Worm (Caenorhabditis elegans) whole organism, L4 larva: ENCODE data around the gene F28G4.4.
A peak's percentile ranks its signal among the peaks of the same experiment; 100 is the strongest.

Experiments used
- F37D6.2 ChIP-seq: sonication (generic microtip); optimal IDR thresholded peaks from 2 replicates; lab custom pipeline; 2016; ENCODE audit warnings: mild to moderate bottlenecking, missing genetic modification characterization, missing compliant biosample characterization
- R02D3.7 ChIP-seq: fragments of 150-350 bp; sonication (generic microtip); optimal IDR thresholded peaks from 3 replicates; lab custom pipeline; 2014; ENCODE audit warnings: missing biosample characterization, missing genetic modification characterization
- Y5F2A.4 ChIP-seq: fragments of 200-800 bp; sonication (Bioruptor generic); optimal IDR thresholded peaks from 2 replicates; lab custom pipeline; 2018; ENCODE audit warnings: mild to moderate bottlenecking, missing genetic modification characterization, missing compliant biosample characterization
- arid-1 ChIP-seq: fragments of 200-800 bp; sonication (Bioruptor generic); conservative IDR thresholded peaks from 2 replicates; pipeline ENCODE4 v1.3.6; 2022; ENCODE audit warnings: missing genetic modification reagents, missing genetic modification characterization, missing compliant biosample characterization
- ces-1 ChIP-seq: fragments of 150-350 bp; sonication (generic microtip); optimal IDR thresholded peaks from 4 replicates; lab custom pipeline; 2014; ENCODE audit warnings: missing biosample characterization, missing genetic modification reagents, missing genetic modification characterization
- ctbp-1 ChIP-seq: fragments of 200-800 bp; sonication (Bioruptor generic); IDR thresholded peaks from 2 replicates; pipeline ENCODE4 v1.3.6; 2022; ENCODE audit warnings: missing genetic modification reagents, missing genetic modification characterization, missing compliant biosample characterization
- daf-16 ChIP-seq, 3 experiments: sonication (generic microtip); optimal IDR thresholded peaks; 2 replicates each; lab custom pipeline; 2016 to 2017; ENCODE audit warnings: missing genetic modification characterization in 3 of 3, missing genetic modification reagents in 3 of 3, mild to moderate bottlenecking in 2 of 3, missing compliant biosample characterization in 2 of 3, missing biosample characterization in 1 of 3, moderate library complexity in 1 of 3
- daf-8 ChIP-seq: fragments of 200-800 bp; sonication (Bioruptor generic); IDR thresholded peaks from 2 replicates; pipeline ENCODE4 v1.3.6; 2022; ENCODE audit warnings: missing genetic modification characterization, missing compliant biosample characterization
- dmd-8 ChIP-seq: fragments of 200-800 bp; sonication (Bioruptor generic); IDR thresholded peaks from 2 replicates; pipeline ENCODE4 v1.3.6; 2022; ENCODE audit warnings: missing genetic modification characterization, missing compliant biosample characterization
- duxl-1 ChIP-seq: sonication (generic microtip); optimal IDR thresholded peaks from 2 replicates; lab custom pipeline; 2016; ENCODE audit warnings: mild to moderate bottlenecking, missing genetic modification characterization, moderate library complexity, missing compliant biosample characterization; ENCODE audit not compliant: poor library complexity
- dve-1 ChIP-seq: sonication (generic microtip); optimal IDR thresholded peaks from 2 replicates; lab custom pipeline; 2017; ENCODE audit warnings: antibody characterized with exemption, mild to moderate bottlenecking, missing genetic modification characterization, missing compliant biosample characterization; ENCODE audit not compliant: insufficient read depth
- gei-8 ChIP-seq: fragments of 200-800 bp; sonication (Bioruptor generic); optimal IDR thresholded peaks from 2 replicates; lab custom pipeline; 2018; ENCODE audit warnings: mild to moderate bottlenecking, missing genetic modification characterization, missing compliant biosample characterization
- hlh-11 ChIP-seq: fragments of 200-800 bp; sonication (Bioruptor generic); optimal IDR thresholded peaks from 2 replicates; lab custom pipeline; 2018; ENCODE audit warnings: mild to moderate bottlenecking, missing genetic modification characterization, missing compliant biosample characterization
- hlh-30 ChIP-seq: sonication (generic microtip); optimal IDR thresholded peaks from 2 replicates; lab custom pipeline; 2017; ENCODE audit warnings: antibody characterized with exemption, mild to moderate bottlenecking, missing genetic modification characterization, missing compliant biosample characterization; ENCODE audit not compliant: insufficient read depth
- hmg-1.1 ChIP-seq: fragments of 200-800 bp; sonication (Bioruptor generic); IDR thresholded peaks from 2 replicates; pipeline ENCODE4 v1.3.6; 2022; ENCODE audit warnings: missing genetic modification reagents, missing genetic modification characterization, missing compliant biosample characterization
- jun-1 ChIP-seq: fragments of 150-350 bp; optimal IDR thresholded peaks from 2 replicates; lab custom pipeline; 2014; ENCODE audit warnings: missing biosample characterization, missing genetic modification reagents, missing genetic modification characterization
- madf-5 ChIP-seq, 2 experiments: fragments of 200-800 bp; sonication (Bioruptor generic); IDR thresholded peaks; 2 replicates each; pipeline ENCODE4 v1.3.6; 2022; ENCODE audit warnings: missing compliant biosample characterization in 2 of 2, missing genetic modification characterization in 2 of 2
- madf-9 ChIP-seq: fragments of 200-800 bp; sonication (Bioruptor generic); conservative IDR thresholded peaks from 2 replicates; pipeline ENCODE4 v1.3.6; 2022; ENCODE audit warnings: missing genetic modification reagents, missing genetic modification characterization, missing compliant biosample characterization
- mdt-29 ChIP-seq: fragments of 200-800 bp; sonication (Bioruptor generic); IDR thresholded peaks from 2 replicates; pipeline ENCODE4 v1.3.6; 2022; ENCODE audit warnings: missing genetic modification reagents, missing genetic modification characterization, missing compliant biosample characterization
- mxl-2 ChIP-seq: fragments of 200-800 bp; sonication (Bioruptor generic); conservative IDR thresholded peaks from 2 replicates; pipeline ENCODE4 v1.3.6; 2022; ENCODE audit warnings: missing genetic modification reagents, missing genetic modification characterization, missing compliant biosample characterization
- nhr-102 ChIP-seq: sonication (generic microtip); optimal IDR thresholded peaks from 2 replicates; lab custom pipeline; 2016; ENCODE audit warnings: mild to moderate bottlenecking, missing genetic modification characterization, moderate library complexity, missing compliant biosample characterization
- nhr-11 ChIP-seq: fragments of 150-350 bp; optimal IDR thresholded peaks from 2 replicates; lab custom pipeline; 2014; ENCODE audit warnings: missing biosample characterization, missing genetic modification characterization
- nhr-111 ChIP-seq: fragments of 200-800 bp; sonication (Bioruptor generic); optimal IDR thresholded peaks from 2 replicates; lab custom pipeline; 2018; ENCODE audit warnings: mild to moderate bottlenecking, missing genetic modification characterization, missing compliant biosample characterization
- nhr-237 ChIP-seq: sonication (generic microtip); optimal IDR thresholded peaks from 2 replicates; lab custom pipeline; 2017; ENCODE audit warnings: missing biosample characterization, missing genetic modification characterization
- nhr-28 ChIP-seq: fragments of 150-350 bp; optimal IDR thresholded peaks from 2 replicates; lab custom pipeline; 2014; ENCODE audit warnings: missing biosample characterization, missing genetic modification characterization
- nhr-6 ChIP-seq: fragments of 150-350 bp; optimal IDR thresholded peaks from 2 replicates; lab custom pipeline; 2014; ENCODE audit warnings: missing biosample characterization, missing genetic modification characterization
- nhr-76 ChIP-seq: fragments of 150-350 bp; optimal IDR thresholded peaks from 2 replicates; lab custom pipeline; 2014; ENCODE audit warnings: missing biosample characterization, missing genetic modification characterization
- pha-4 ChIP-seq, 2 experiments: fragments of 150-350 bp in 1 of 2; fragments of 200-800 bp in 1 of 2; sonication (Bioruptor generic) in 1 of 2; IDR thresholded peaks in 1 of 2; optimal IDR thresholded peaks in 1 of 2; 2 replicates each; pipeline versions ENCODE4 v1.3.6 to Lab custom; 2014 to 2022; ENCODE audit warnings: missing genetic modification characterization in 2 of 2, missing genetic modification reagents in 2 of 2, missing biosample characterization in 1 of 2, missing compliant biosample characterization in 1 of 2
- pqm-1 ChIP-seq: sonication (generic microtip); optimal IDR thresholded peaks from 2 replicates; lab custom pipeline; 2017; ENCODE audit warnings: missing biosample characterization, missing genetic modification characterization
- rbr-2 ChIP-seq: sonication (generic microtip); optimal IDR thresholded peaks from 2 replicates; lab custom pipeline; 2016; ENCODE audit warnings: missing genotype, missing genetic modification characterization, missing compliant biosample characterization
- snpc-1.2 ChIP-seq: fragments of 200-800 bp; sonication (Bioruptor generic); IDR thresholded peaks from 2 replicates; pipeline ENCODE4 v1.3.6; 2022; ENCODE audit warnings: missing genetic modification reagents, missing genetic modification characterization, missing compliant biosample characterization
- snpc-4 ChIP-seq: fragments of 150-350 bp; optimal IDR thresholded peaks from 2 replicates; lab custom pipeline; 2014; ENCODE audit warnings: missing biosample characterization, missing genetic modification characterization
- spr-1 ChIP-seq: sonication (generic microtip); optimal IDR thresholded peaks from 2 replicates; lab custom pipeline; 2016; ENCODE audit warnings: mild to moderate bottlenecking, missing genetic modification characterization, missing compliant biosample characterization
- tag-97 ChIP-seq: fragments of 200-800 bp; sonication (Bioruptor generic); IDR thresholded peaks from 2 replicates; pipeline ENCODE4 v1.3.6; 2022; ENCODE audit warnings: missing genetic modification characterization, missing compliant biosample characterization
- tra-1 ChIP-seq: fragments of 200-800 bp; sonication (Bioruptor generic); IDR thresholded peaks from 2 replicates; pipeline ENCODE4 v1.3.6; 2022; ENCODE audit warnings: missing genetic modification reagents, missing genetic modification characterization, missing compliant biosample characterization
- unc-62 ChIP-seq, 3 experiments: fragments of 150-350 bp in 1 of 3; sonication (generic microtip); optimal IDR thresholded peaks in 2 of 3; peaks in 1 of 3; 1 replicate in 1 of 3; 2 replicates in 2 of 3; lab custom pipeline; 2014 to 2017; ENCODE audit warnings: missing biosample characterization in 3 of 3, missing genetic modification characterization in 3 of 3, missing genetic modification reagents in 3 of 3, missing genotype in 1 of 3
- zag-1 ChIP-seq: fragments of 150-350 bp; optimal IDR thresholded peaks from 2 replicates; lab custom pipeline; 2014; ENCODE audit warnings: missing biosample characterization, missing genetic modification characterization
- zip-11 ChIP-seq: fragments of 200-800 bp; sonication (Bioruptor generic); IDR thresholded peaks from 2 replicates; pipeline ENCODE4 v1.3.6; 2022; ENCODE audit warnings: missing genetic modification characterization, missing compliant biosample characterization

Gene F28G4.4

DNA sequence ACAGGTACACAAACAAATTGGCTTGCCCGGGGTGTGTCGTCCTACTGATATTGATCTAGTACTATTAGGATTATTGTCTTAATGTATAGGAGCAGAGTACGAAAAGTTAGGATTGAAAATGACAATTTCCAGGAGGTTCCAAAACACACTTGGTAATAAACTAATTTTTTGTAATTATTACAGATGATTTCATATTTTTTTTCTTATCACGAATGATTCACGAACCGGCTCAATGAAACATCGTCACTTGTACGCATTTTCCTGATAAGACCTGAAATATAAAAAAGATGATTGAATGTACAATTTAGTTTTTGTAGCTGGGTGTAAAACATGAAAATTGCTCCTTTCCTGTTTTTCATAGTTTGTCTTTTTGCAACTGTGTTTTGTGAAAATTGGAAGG, 16.7 kb upstream of the F28G4.4 start, which contains the start of the genes C31A11.13 and oac-6:
Gene C31A11.13 (minus strand): TSS at position 113 of the 400 bp plus-strand sequence.
Gene oac-6 (plus strand): TSS at position 279 of the 400 bp plus-strand sequence.
- TF ChIP-seq R02D3.7 (tag; lab: Kevin White, UChicago) (no peak), nhr-11 (tag; lab: Kevin White, UChicago) (no peak), jun-1 (no peak), daf-16 (GFP tag; optimal IDR thresholded peaks at IDR 0.05; lab: Kevin White, UChicago) (no peak), daf-16 (tag; optimal IDR thresholded peaks at IDR 0.05; lab: Kevin White, UChicago) (peak; percentile 9), spr-1 (tag; lab: Kevin White, UChicago) (no peak), nhr-6 (tag; lab: Kevin White, UChicago) (no peak), nhr-28 (tag; lab: Kevin White, UChicago) (peak; percentile 27), madf-9 (no peak), nhr-76 (tag; lab: Kevin White, UChicago) (no peak), unc-62 (GFP tag; optimal IDR thresholded peaks at IDR 0.05 in 1 of 2; lab: Kevin White, UChicago) (peak in 1 of 2 experiments; percentile 65), unc-62 (tag; optimal IDR thresholded peaks at IDR 0.05; lab: Kevin White, UChicago) (no peak), dmd-8 (GFP tag; lab: Robert Waterston, UW) (no peak), hmg-1.1 (GFP tag; lab: Robert Waterston, UW) (no peak), pqm-1 (tag; lab: Kevin White, UChicago) (peak; percentile 37), mdt-29 (GFP tag; lab: Robert Waterston, UW) (no peak), hlh-30 (tag; lab: Kevin White, UChicago) (no peak), daf-8 (GFP tag; lab: Robert Waterston, UW) (no peak), tra-1 (GFP tag; lab: Robert Waterston, UW) (no peak), mxl-2 (GFP tag; lab: Robert Waterston, UW) (no peak), Y5F2A.4 (GFP tag; lab: Kevin White, UChicago) (no peak), zip-11 (no peak), gei-8 (GFP tag; lab: Kevin White, UChicago) (no peak), dve-1 (tag; lab: Kevin White, UChicago) (no peak), snpc-4 (no peak), tag-97 (GFP tag; lab: Robert Waterston, UW) (no peak), ces-1 (GFP tag; lab: Kevin White, UChicago) (no peak), madf-5 (GFP tag; IDR thresholded peaks at IDR 0.05; lab: Robert Waterston, UW) (no peak)

DNA sequence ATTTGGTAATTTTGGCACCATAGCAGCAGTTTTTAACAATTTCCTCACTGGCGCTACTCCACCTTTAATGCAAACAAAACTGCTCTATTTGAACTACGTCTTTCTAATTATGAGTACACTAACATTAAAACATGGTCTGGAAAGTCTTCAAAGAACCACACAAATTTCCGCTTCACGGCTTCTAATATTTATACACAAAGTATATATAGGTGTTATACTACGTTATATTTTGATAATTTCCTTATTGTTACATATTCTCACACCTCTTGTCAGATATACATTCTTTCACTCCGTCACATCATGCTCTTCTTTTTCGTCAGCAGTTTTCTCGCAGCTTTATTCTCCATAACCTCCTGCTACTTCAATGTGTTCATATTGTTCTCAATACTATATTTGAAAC, 14.6 kb upstream of the F28G4.4 start, which contains the start of gene srbc-82:
Gene srbc-82 (plus strand): TSS at position 301 of the 400 bp plus-strand sequence.
- TF ChIP-seq nhr-28 (tag; lab: Kevin White, UChicago) = no peak
- TF ChIP-seq hmg-1.1 (GFP tag; lab: Robert Waterston, UW) = no peak
- no peak for TF ChIP-seq hlh-11
- TF ChIP-seq daf-16 (GFP tag; optimal IDR thresholded peaks at IDR 0.05; lab: Kevin White, UChicago) = no peak
- no peak for TF ChIP-seq daf-16 (tag; optimal IDR thresholded peaks at IDR 0.05; lab: Kevin White, UChicago)
- TF ChIP-seq, all 104 proteins: peak for 0

DNA sequence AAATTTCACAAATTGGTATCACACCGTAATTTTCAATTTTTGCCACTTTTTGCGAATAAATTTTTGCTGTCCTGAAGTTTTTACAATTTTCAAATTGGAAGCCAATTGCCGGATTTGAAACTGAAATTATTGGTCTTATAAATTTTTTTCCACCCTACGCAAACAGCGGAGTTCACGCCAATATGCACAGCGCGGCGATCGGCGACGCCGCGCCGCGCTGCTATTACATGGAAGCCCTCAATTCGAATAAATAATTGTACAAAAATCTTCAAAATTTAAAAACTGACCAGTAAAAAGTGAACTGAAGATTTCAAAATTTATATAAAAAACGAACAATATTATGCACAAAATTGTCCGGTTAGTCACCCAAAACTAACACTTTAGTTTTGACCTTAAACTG, 14.1 kb upstream of the F28G4.4 start:
- TF ChIP-seq arid-1 (GFP tag; lab: Robert Waterston, UW) = no peak
- TF ChIP-seq tra-1 (GFP tag; lab: Robert Waterston, UW) = no peak
- TF ChIP-seq nhr-111 = no peak
- no peak for TF ChIP-seq madf-9
- TF ChIP-seq F37D6.2 = no peak
- no peak for TF ChIP-seq dve-1 (tag; lab: Kevin White, UChicago)
- no peak for TF ChIP-seq pha-4 (GFP tag; IDR thresholded peaks at IDR 0.05; lab: Robert Waterston, UW)
- no peak for TF ChIP-seq pha-4 (tag; optimal IDR thresholded peaks at IDR 0.05; lab: Kevin White, UChicago)
- no peak for TF ChIP-seq duxl-1 (tag; lab: Kevin White, UChicago)
- no peak for TF ChIP-seq snpc-1.2 (GFP tag; lab: Robert Waterston, UW)
- no peak for TF ChIP-seq Y5F2A.4 (GFP tag; lab: Kevin White, UChicago)
- no peak for TF ChIP-seq hmg-1.1 (GFP tag; lab: Robert Waterston, UW)
- no peak for TF ChIP-seq zag-1 (tag; lab: Kevin White, UChicago)
- TF ChIP-seq ctbp-1 (GFP tag; lab: Robert Waterston, UW) = no peak
- TF ChIP-seq nhr-102 (tag; lab: Kevin White, UChicago) = no peak
- no peak for TF ChIP-seq nhr-237 (tag; lab: Kevin White, UChicago)
- TF ChIP-seq rbr-2 (tag; lab: Kevin White, UChicago) = no peak
